Worm (Caenorhabditis elegans) whole organism, young adult: Measurements from ENCODE around the gene grd-12.
A peak's percentile ranks its signal among the peaks of the same experiment; 100 is the strongest.

Source experiments
- B0035.1 ChIP-seq: sonication (generic microtip); optimal IDR thresholded peaks from 2 replicates; lab custom pipeline; 2016; ENCODE audit warnings: missing genetic modification characterization, mild to moderate bottlenecking, missing compliant biosample characterization, missing genotype, missing genetic modification reagents
- B0336.3 ChIP-seq: fragments of 200-800 bp; sonication (Bioruptor generic); IDR thresholded peaks from 2 replicates; pipeline ENCODE4 v1.3.6; 2022; ENCODE audit warnings: missing genetic modification characterization, missing compliant biosample characterization
- C06A6.2 ChIP-seq: fragments of 200-800 bp; sonication (Bioruptor generic); conservative IDR thresholded peaks from 2 replicates; pipeline ENCODE4 v1.3.6; 2022; ENCODE audit warnings: missing genetic modification characterization, missing compliant biosample characterization
- F10E7.11 ChIP-seq: sonication (generic microtip); optimal IDR thresholded peaks from 2 replicates; lab custom pipeline; 2017; ENCODE audit warnings: mild to moderate bottlenecking, missing genetic modification characterization, moderate library complexity, missing compliant biosample characterization
- F37B4.10 ChIP-seq: fragments of 200-800 bp; sonication (Bioruptor generic); IDR thresholded peaks from 2 replicates; pipeline ENCODE4 v1.3.6; 2022; ENCODE audit warnings: missing genetic modification characterization, missing compliant biosample characterization
- F39B2.1 ChIP-seq: fragments of 200-800 bp; sonication (Bioruptor generic); IDR thresholded peaks from 2 replicates; pipeline ENCODE4 v1.3.6; 2022; ENCODE audit warnings: missing genetic modification reagents, missing genetic modification characterization, missing compliant biosample characterization
- F57A8.1 ChIP-seq: fragments of 200-800 bp; sonication (Bioruptor generic); optimal IDR thresholded peaks from 2 replicates; lab custom pipeline; 2018; ENCODE audit warnings: mild to moderate bottlenecking, missing genetic modification characterization, moderate library complexity, missing compliant biosample characterization
- ama-1 ChIP-seq, 3 experiments: fragments of 150-350 bp in 1 of 3; sonication (generic microtip) in 2 of 3; optimal IDR thresholded peaks; 2 replicates each; lab custom pipeline; 2014 to 2018; ENCODE audit warnings: missing biosample characterization in 2 of 3, missing genetic modification characterization in 2 of 3, missing genetic modification reagents in 2 of 3
- aptf-2 ChIP-seq: fragments of 200-800 bp; sonication (Bioruptor generic); conservative IDR thresholded peaks from 2 replicates; pipeline ENCODE4 v1.3.6; 2022; ENCODE audit warnings: missing genetic modification reagents, missing genetic modification characterization, missing compliant biosample characterization
- aptf-3 ChIP-seq: fragments of 200-800 bp; sonication (Bioruptor generic); IDR thresholded peaks from 2 replicates; pipeline ENCODE4 v1.3.6; 2022; ENCODE audit warnings: missing genetic modification characterization, missing compliant biosample characterization
- atf-7 ChIP-seq: sonication (generic microtip); optimal IDR thresholded peaks from 2 replicates; lab custom pipeline; 2017; ENCODE audit warnings: mild to moderate bottlenecking, missing genetic modification characterization, missing compliant biosample characterization
- athp-1 ChIP-seq: sonication (generic microtip); optimal IDR thresholded peaks from 2 replicates; lab custom pipeline; 2017; ENCODE audit warnings: mild to moderate bottlenecking, missing genetic modification characterization, missing compliant biosample characterization
- attf-5 ChIP-seq: fragments of 200-800 bp; sonication (Bioruptor generic); optimal IDR thresholded peaks from 2 replicates; lab custom pipeline; 2018; ENCODE audit warnings: mild to moderate bottlenecking, missing genetic modification characterization, missing compliant biosample characterization
- bed-1 ChIP-seq: fragments of 200-800 bp; sonication (Bioruptor generic); IDR thresholded peaks from 2 replicates; pipeline ENCODE4 v1.3.6; 2022; ENCODE audit warnings: missing genetic modification reagents, missing genetic modification characterization, missing compliant biosample characterization
- ceh-100 ChIP-seq: fragments of 200-800 bp; sonication (Bioruptor generic); IDR thresholded peaks from 2 replicates; pipeline ENCODE4 v1.3.6; 2022; ENCODE audit warnings: missing genetic modification reagents, missing genetic modification characterization, missing compliant biosample characterization
- ceh-91 ChIP-seq: fragments of 200-800 bp; sonication (Bioruptor generic); IDR thresholded peaks from 2 replicates; pipeline ENCODE4 v1.3.6; 2022; ENCODE audit warnings: missing genetic modification reagents, missing genetic modification characterization, missing compliant biosample characterization
- die-1 ChIP-seq: sonication (generic microtip); optimal IDR thresholded peaks from 2 replicates; lab custom pipeline; 2016; ENCODE audit warnings: missing genotype, mild to moderate bottlenecking, missing genetic modification characterization, missing compliant biosample characterization
- dpff-1 ChIP-seq: sonication (generic microtip); optimal IDR thresholded peaks from 2 replicates; lab custom pipeline; 2017; ENCODE audit warnings: mild to moderate bottlenecking, missing genetic modification characterization, missing compliant biosample characterization
- dpl-1 ChIP-seq: fragments of 150-350 bp; optimal IDR thresholded peaks from 2 replicates; lab custom pipeline; 2014; ENCODE audit warnings: missing biosample characterization, missing genetic modification reagents, missing genetic modification characterization
- egrh-3 ChIP-seq: fragments of 200-800 bp; sonication (Bioruptor generic); IDR thresholded peaks from 2 replicates; pipeline ENCODE4 v1.3.6; 2022; ENCODE audit warnings: missing genetic modification reagents, missing genetic modification characterization, missing compliant biosample characterization
- ekl-4 ChIP-seq: fragments of 200-800 bp; sonication (Bioruptor generic); IDR thresholded peaks from 2 replicates; pipeline ENCODE4 v1.3.6; 2022; ENCODE audit warnings: missing genetic modification reagents, missing genetic modification characterization, missing compliant biosample characterization
- fkh-3 ChIP-seq: sonication (generic microtip); optimal IDR thresholded peaks from 2 replicates; lab custom pipeline; 2016; ENCODE audit warnings: mild to moderate bottlenecking, missing genetic modification characterization, missing compliant biosample characterization
- hlh-12 ChIP-seq: sonication (generic microtip); optimal IDR thresholded peaks from 2 replicates; lab custom pipeline; 2016; ENCODE audit warnings: missing genetic modification characterization, missing compliant biosample characterization
- hmg-20 ChIP-seq: fragments of 200-800 bp; sonication (Bioruptor generic); IDR thresholded peaks from 2 replicates; pipeline ENCODE4 v1.3.6; 2022; ENCODE audit warnings: missing genetic modification reagents, missing genetic modification characterization, missing compliant biosample characterization
- hrde-1 ChIP-seq: sonication (generic microtip); optimal IDR thresholded peaks from 2 replicates; lab custom pipeline; 2016; ENCODE audit warnings: missing genetic modification characterization, mild to moderate bottlenecking, missing compliant biosample characterization, moderate library complexity, missing genotype, missing genetic modification reagents, borderline replicate concordance
- lin-26 ChIP-seq: fragments of 200-800 bp; sonication (Bioruptor generic); IDR thresholded peaks from 2 replicates; pipeline ENCODE4 v1.3.6; 2022; ENCODE audit warnings: missing genetic modification reagents, missing genetic modification characterization, missing compliant biosample characterization
- lin-35 ChIP-seq, 3 experiments: fragments of 150-350 bp in 2 of 3; sonication (generic microtip) in 1 of 3; optimal IDR thresholded peaks; 2 replicates each; lab custom pipeline; 2014 to 2018; ENCODE audit warnings: missing biosample characterization in 3 of 3, missing genetic modification characterization in 3 of 3, missing genetic modification reagents in 3 of 3
- lin-54 ChIP-seq: fragments of 200-800 bp; sonication (Bioruptor generic); optimal IDR thresholded peaks from 2 replicates; lab custom pipeline; 2018; ENCODE audit warnings: mild to moderate bottlenecking, missing genetic modification characterization, missing compliant biosample characterization
- lir-1 ChIP-seq: fragments of 200-800 bp; sonication (Bioruptor generic); conservative IDR thresholded peaks from 2 replicates; pipeline ENCODE4 v1.3.6; 2022; ENCODE audit warnings: missing genetic modification reagents, missing genetic modification characterization, missing compliant biosample characterization
- lsl-1 ChIP-seq: fragments of 200-800 bp; sonication (Bioruptor generic); optimal IDR thresholded peaks from 2 replicates; lab custom pipeline; 2018; ENCODE audit warnings: mild to moderate bottlenecking, missing genetic modification characterization, moderate library complexity, missing compliant biosample characterization
- lsy-27 ChIP-seq: sonication (generic microtip); optimal IDR thresholded peaks from 2 replicates; lab custom pipeline; 2017; ENCODE audit warnings: missing genetic modification characterization, mild to moderate bottlenecking, missing compliant biosample characterization, antibody characterized with exemption, missing genotype, borderline replicate concordance; ENCODE audit not compliant: insufficient read depth
- madf-10 ChIP-seq: sonication (generic microtip); optimal IDR thresholded peaks from 2 replicates; lab custom pipeline; 2016; ENCODE audit warnings: mild to moderate bottlenecking, missing genetic modification characterization, missing compliant biosample characterization
- mcd-1 ChIP-seq: fragments of 200-800 bp; sonication (Bioruptor generic); IDR thresholded peaks from 2 replicates; pipeline ENCODE4 v1.3.6; 2022; ENCODE audit warnings: missing genetic modification reagents, missing genetic modification characterization, missing compliant biosample characterization
- nfya-2 ChIP-seq: fragments of 200-800 bp; sonication (Bioruptor generic); IDR thresholded peaks from 2 replicates; pipeline ENCODE4 v1.3.6; 2022; ENCODE audit warnings: missing genetic modification reagents, missing genetic modification characterization, missing compliant biosample characterization
- nhr-80 ChIP-seq: sonication (generic microtip); optimal IDR thresholded peaks from 2 replicates; lab custom pipeline; 2016; ENCODE audit warnings: missing genetic modification characterization, missing compliant biosample characterization
- pbrm-1 ChIP-seq: fragments of 200-800 bp; sonication (Bioruptor generic); IDR thresholded peaks from 2 replicates; pipeline ENCODE4 v1.3.6; 2022; ENCODE audit warnings: missing genetic modification reagents, missing genetic modification characterization, missing compliant biosample characterization
- pha-4 ChIP-seq: fragments of 150-350 bp; sonication (generic microtip); optimal IDR thresholded peaks from 2 replicates; lab custom pipeline; 2014; ENCODE audit warnings: missing biosample characterization, missing genetic modification reagents, missing genetic modification characterization
- rcor-1 ChIP-seq: fragments of 200-800 bp; sonication (Bioruptor generic); IDR thresholded peaks from 2 replicates; pipeline ENCODE4 v1.3.6; 2022; ENCODE audit warnings: missing genetic modification reagents, missing genetic modification characterization, missing compliant biosample characterization
- rec-8 ChIP-seq, 2 experiments: sonication (generic microtip); optimal IDR thresholded peaks; 2 replicates each; lab custom pipeline; 2016; ENCODE audit warnings: mild to moderate bottlenecking in 2 of 2, missing genetic modification characterization in 2 of 2, missing genetic modification reagents in 2 of 2, missing genotype in 2 of 2, missing biosample characterization in 1 of 2, missing compliant biosample characterization in 1 of 2, moderate library complexity in 1 of 2
- rpc-1 ChIP-seq, 2 experiments: fragments of 150-350 bp in 1 of 2; sonication (generic microtip) in 1 of 2; optimal IDR thresholded peaks; 2 replicates each; lab custom pipeline; 2014 to 2018; ENCODE audit warnings: missing biosample characterization in 1 of 2, missing genetic modification characterization in 1 of 2, missing genetic modification reagents in 1 of 2, missing genotype in 1 of 2
- sea-2 ChIP-seq: fragments of 200-800 bp; sonication (Bioruptor generic); IDR thresholded peaks from 2 replicates; pipeline ENCODE4 v1.3.6; 2022; ENCODE audit warnings: missing genetic modification characterization, missing compliant biosample characterization
- snpc-4 ChIP-seq, 5 experiments: fragments of 150-350 bp in 1 of 5; sonication (generic microtip) in 4 of 5; optimal IDR thresholded peaks; 2 replicates each; lab custom pipeline; 2014 to 2018; ENCODE audit warnings: missing genetic modification characterization in 5 of 5, missing biosample characterization in 3 of 5, antibody characterized with exemption in 2 of 5, mild to moderate bottlenecking in 2 of 5, missing compliant biosample characterization in 2 of 5, missing genotype in 2 of 5, moderate library complexity in 2 of 5, missing genetic modification reagents in 1 of 5
- somi-1 ChIP-seq: fragments of 200-800 bp; sonication (Bioruptor generic); optimal IDR thresholded peaks from 2 replicates; lab custom pipeline; 2018; ENCODE audit warnings: mild to moderate bottlenecking, missing genetic modification characterization, missing compliant biosample characterization
- tbp1 ChIP-seq: fragments of 200-800 bp; sonication (Bioruptor generic); optimal IDR thresholded peaks from 2 replicates; lab custom pipeline; 2018; ENCODE audit warnings: mild to moderate bottlenecking, missing genetic modification characterization, missing compliant biosample characterization
- unc-130 ChIP-seq: sonication (generic microtip); optimal IDR thresholded peaks from 2 replicates; lab custom pipeline; 2016; ENCODE audit warnings: missing genetic modification reagents, missing genetic modification characterization, missing compliant biosample characterization
- zfh-2 ChIP-seq: fragments of 200-800 bp; sonication (Bioruptor generic); conservative IDR thresholded peaks from 2 replicates; pipeline ENCODE4 v1.3.6; 2022; ENCODE audit warnings: missing genetic modification reagents, missing genetic modification characterization, missing compliant biosample characterization
- ztf-6 ChIP-seq: fragments of 200-800 bp; sonication (Bioruptor generic); IDR thresholded peaks from 2 replicates; pipeline ENCODE4 v1.3.6; 2022; ENCODE audit warnings: missing genetic modification reagents, missing genetic modification characterization, missing compliant biosample characterization

The grd-12 gene

ce11 chrV:15028896-15029519 is 50.7 kb downstream of the grd-12 start, which contains the start of gene F14H8.8 (continued):
- TF ChIP-seq F37B4.10 (GFP tag; lab: Robert Waterston, UW), result no peak
- peak; percentile 3 for TF ChIP-seq hrde-1 (tag; lab: Kevin White, UChicago)
- TF ChIP-seq aptf-3 (GFP tag; lab: Robert Waterston, UW), result no peak
- TF ChIP-seq lin-35 (GFP tag; optimal IDR thresholded peaks at IDR 0.05; lab: Kevin White, UChicago), result no peak
- TF ChIP-seq snpc-4 (GFP tag; optimal IDR thresholded peaks at IDR 0.05; lab: Kevin White, UChicago), result peak; percentile 96
- TF ChIP-seq snpc-4 (tag; optimal IDR thresholded peaks at IDR 0.05; lab: Kevin White, UChicago), result peak; percentile 87 to 98 (median 96)
- no peak for TF ChIP-seq sea-2
- TF ChIP-seq nfya-2 (GFP tag; lab: Robert Waterston, UW), result no peak
- TF ChIP-seq mcd-1 (GFP tag; lab: Robert Waterston, UW), result peak; percentile 72
- TF ChIP-seq pha-4 (tag; lab: Kevin White, UChicago), result no peak
- no peak for TF ChIP-seq atf-7 (tag; lab: Kevin White, UChicago)
- TF ChIP-seq lin-54 (GFP tag; lab: Kevin White, UChicago), result peak; percentile 47
- TF ChIP-seq aptf-2, result no peak
- no peak for TF ChIP-seq ztf-6 (GFP tag; lab: Robert Waterston, UW)
- TF ChIP-seq rcor-1 (GFP tag; lab: Robert Waterston, UW), result peak; percentile 80
- TF ChIP-seq dpff-1 (tag; lab: Kevin White, UChicago), result no peak
- TF ChIP-seq F10E7.11 (tag; lab: Kevin White, UChicago), result no peak
- TF ChIP-seq hmg-20 (GFP tag; lab: Robert Waterston, UW), result no peak
- TF ChIP-seq ekl-4 (GFP tag; lab: Robert Waterston, UW), result peak; percentile 77; the same call in 1 of the 2 replicates
- no peak for TF ChIP-seq madf-10
- no peak for TF ChIP-seq nhr-80 (tag; lab: Kevin White, UChicago)
- TF ChIP-seq rpc-1 (optimal IDR thresholded peaks at IDR 0.05; lab: Kevin White, UChicago), result no peak
- peak; percentile 13 for TF ChIP-seq rpc-1 (tag; optimal IDR thresholded peaks at IDR 0.05; lab: Kevin White, UChicago)
- no peak for TF ChIP-seq attf-5
- TF ChIP-seq bed-1 (GFP tag; lab: Robert Waterston, UW), result no peak
- peak; percentile 37; the same call in 1 of the 2 replicates for TF ChIP-seq ceh-91
- TF ChIP-seq zfh-2 (GFP tag; lab: Robert Waterston, UW), result no peak
- TF ChIP-seq athp-1 (tag; lab: Kevin White, UChicago), result peak; percentile 15
- TF ChIP-seq hlh-12, result no peak
- TF ChIP-seq unc-130, result no peak
- no peak for TF ChIP-seq ama-1 (optimal IDR thresholded peaks at IDR 0.05; lab: Kevin White, UChicago)
- TF ChIP-seq ama-1 (GFP tag; optimal IDR thresholded peaks at IDR 0.05; lab: Kevin White, UChicago), result no peak
- TF ChIP-seq F39B2.1, result no peak
- TF ChIP-seq rec-8 (tag; optimal IDR thresholded peaks at IDR 0.05; lab: Kevin White, UChicago), result no peak
- peak; percentile 77 for TF ChIP-seq tbp1
- TF ChIP-seq lsl-1 (GFP tag; lab: Kevin White, UChicago), result peak; percentile 80
- no peak for TF ChIP-seq lsy-27
- no peak for TF ChIP-seq fkh-3 (tag; lab: Kevin White, UChicago)
- peak; percentile 60 for TF ChIP-seq ceh-100 (GFP tag; lab: Robert Waterston, UW)
- TF ChIP-seq egrh-3 (GFP tag; lab: Robert Waterston, UW), result no peak
- TF ChIP-seq lir-1 (GFP tag; lab: Robert Waterston, UW), result no peak
- TF ChIP-seq dpl-1 (GFP tag; lab: Kevin White, UChicago), result no peak
- TF ChIP-seq F57A8.1 (GFP tag; lab: Kevin White, UChicago), result no peak
- TF ChIP-seq B0336.3 (GFP tag; lab: Robert Waterston, UW), result no peak
- TF ChIP-seq lin-26 (GFP tag; lab: Robert Waterston, UW), result no peak
- TF ChIP-seq C06A6.2 (GFP tag; lab: Robert Waterston, UW), result no peak
- TF ChIP-seq somi-1 (GFP tag; lab: Kevin White, UChicago), result no peak
- TF ChIP-seq pbrm-1, result peak; percentile 86
- TF ChIP-seq B0035.1 (tag; lab: Kevin White, UChicago), result no peak
- TF ChIP-seq die-1 (tag; lab: Kevin White, UChicago), result peak; percentile 4
